Worm (Caenorhabditis elegans) whole organism, mixed stage, embryonic: ENCODE measurements around the gene R13H9.6.

ENCODE experiments used
- ces-1 ChIP-seq: fragments of 150-350 bp; optimal IDR thresholded peaks from 2 replicates; lab custom pipeline; 2014; ENCODE audit warnings: missing biosample characterization, missing genetic modification reagents, missing genetic modification characterization
- elt-3 ChIP-seq: fragments of 150-350 bp; optimal IDR thresholded peaks from 2 replicates; lab custom pipeline; 2014; ENCODE audit warnings: missing biosample characterization, missing genetic modification characterization
- flh-1 ChIP-seq: fragments of 200-800 bp; sonication (Bioruptor generic); optimal IDR thresholded peaks from 2 replicates; lab custom pipeline; 2018; ENCODE audit warnings: mild to moderate bottlenecking, missing genetic modification characterization, moderate library complexity, missing compliant biosample characterization
- lin-13 ChIP-seq: fragments of 150-350 bp; optimal IDR thresholded peaks from 2 replicates; lab custom pipeline; 2014; ENCODE audit warnings: missing biosample characterization, missing genetic modification characterization
- lsy-2 ChIP-seq: fragments of 150-350 bp; optimal IDR thresholded peaks from 2 replicates; lab custom pipeline; 2014; ENCODE audit warnings: missing biosample characterization, missing genetic modification characterization
- mls-2 ChIP-seq: sonication (generic microtip); optimal IDR thresholded peaks from 2 replicates; lab custom pipeline; 2016; ENCODE audit warnings: mild to moderate bottlenecking, missing genetic modification characterization, moderate library complexity, missing compliant biosample characterization
- nhr-12 ChIP-seq: fragments of 150-350 bp; optimal IDR thresholded peaks from 2 replicates; lab custom pipeline; 2014; ENCODE audit warnings: missing biosample characterization, missing genetic modification characterization
- nhr-2 ChIP-seq: fragments of 150-350 bp; optimal IDR thresholded peaks from 2 replicates; lab custom pipeline; 2014; ENCODE audit warnings: missing biosample characterization, missing genetic modification characterization
- nhr-237 ChIP-seq: fragments of 150-350 bp; optimal IDR thresholded peaks from 2 replicates; lab custom pipeline; 2014; ENCODE audit warnings: missing biosample characterization, missing genetic modification characterization
- sem-2 ChIP-seq: fragments of 200-800 bp; sonication (Bioruptor generic); optimal IDR thresholded peaks from 2 replicates; lab custom pipeline; 2018; ENCODE audit warnings: mild to moderate bottlenecking, missing genetic modification characterization, missing compliant biosample characterization
- snpc-4 ChIP-seq: fragments of 150-350 bp; optimal IDR thresholded peaks from 2 replicates; lab custom pipeline; 2014; ENCODE audit warnings: missing biosample characterization, missing genetic modification characterization
- sptf-1 ChIP-seq: sonication (generic microtip); optimal IDR thresholded peaks from 2 replicates; lab custom pipeline; 2017; ENCODE audit warnings: mild to moderate bottlenecking, missing genetic modification characterization, moderate library complexity, missing compliant biosample characterization
- unc-39 ChIP-seq: fragments of 150-350 bp; optimal IDR thresholded peaks from 2 replicates; lab custom pipeline; 2014; ENCODE audit warnings: missing biosample characterization, missing genetic modification characterization

DNA sequence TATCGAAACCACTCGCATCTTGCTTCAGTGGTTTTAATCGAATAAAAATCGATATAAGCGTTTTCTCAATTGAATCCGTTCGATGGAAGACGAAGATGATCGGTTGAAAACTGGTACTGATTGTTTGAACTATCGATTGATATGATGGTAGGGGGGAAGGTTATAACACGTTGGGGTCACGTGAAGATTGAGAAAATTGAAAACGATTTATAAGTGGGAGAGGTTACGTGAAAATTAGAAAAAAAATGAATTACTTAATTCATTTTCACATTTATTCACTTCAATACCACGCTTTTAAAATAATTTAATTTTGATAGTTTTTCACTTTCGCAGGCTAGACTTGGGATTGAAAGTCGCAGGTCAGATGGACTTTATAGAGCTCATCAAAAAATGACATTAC, 7.5 kb downstream of the R13H9.6 start, which contains the start of gene C09B9.7:
- TF ChIP-seq lin-13 (no peak), snpc-4 (tag; lab: Kevin White, UChicago) (no peak), sptf-1 (no peak), ces-1 (GFP tag; lab: Kevin White, UChicago) (no peak), nhr-2 (tag; lab: Kevin White, UChicago) (no peak), sem-2 (GFP tag; lab: Kevin White, UChicago) (no peak), elt-3 (tag; lab: Kevin White, UChicago) (no peak), flh-1 (GFP tag; lab: Kevin White, UChicago) (no peak), nhr-237 (tag; lab: Kevin White, UChicago) (no peak), lsy-2 (no peak), mls-2 (tag; lab: Kevin White, UChicago) (no peak), nhr-12 (tag; lab: Kevin White, UChicago) (no peak), unc-39 (tag; lab: Kevin White, UChicago) (no peak)
